Fruit fly (Drosophila melanogaster) whole organism, embryonic: Measurements from ENCODE around the gene CG15143.
A peak's percentile ranks its signal among the peaks of the same experiment; 100 is the strongest.

Source experiments
- Ada2b ChIP-seq: fragments of 200-800 bp; sonication (Bioruptor generic); IDR thresholded peaks from 2 replicates; pipeline ENCODE4 v1.3.6; 2022; ENCODE audit warnings: missing biosample characterization, missing genetic modification characterization
- B-H2 ChIP-seq: fragments of 200-800 bp; sonication (Bioruptor generic); optimal IDR thresholded peaks from 2 replicates; lab custom pipeline; 2018; ENCODE audit warnings: missing biosample characterization, mild to moderate bottlenecking, missing genetic modification characterization
- Blimp-1 ChIP-seq: fragments of 200-800 bp; sonication (Bioruptor generic); optimal IDR thresholded peaks from 3 replicates; lab custom pipeline; 2018; ENCODE audit warnings: missing biosample characterization, missing genetic modification characterization, mild to moderate bottlenecking, moderate library complexity, missing genetic modification reagents
- CG10209 ChIP-seq: fragments of 200-800 bp; sonication (Bioruptor generic); optimal IDR thresholded peaks from 3 replicates; lab custom pipeline; 2017; ENCODE audit warnings: missing biosample characterization, mild to moderate bottlenecking, missing genetic modification characterization, missing genetic modification reagents
- CG10321 ChIP-seq: fragments of 200-800 bp; sonication (Bioruptor generic); IDR thresholded peaks from 2 replicates; pipeline ENCODE4 v1.3.6; 2022; ENCODE audit warnings: missing biosample characterization, missing genetic modification characterization
- CG10565 ChIP-seq: fragments of 200-800 bp; sonication (Bioruptor generic); optimal IDR thresholded peaks from 3 replicates; lab custom pipeline; 2016; ENCODE audit warnings: missing biosample characterization, mild to moderate bottlenecking, missing genetic modification characterization
- CG12104 ChIP-seq: fragments of 200-800 bp; sonication (Bioruptor generic); optimal IDR thresholded peaks from 3 replicates; lab custom pipeline; 2016; ENCODE audit warnings: missing biosample characterization, missing genetic modification characterization
- CG12299 ChIP-seq: fragments of 200-800 bp; sonication (Bioruptor generic); optimal IDR thresholded peaks from 2 replicates; lab custom pipeline; 2018; ENCODE audit warnings: missing biosample characterization, mild to moderate bottlenecking, missing genetic modification characterization
- CG12942 ChIP-seq: fragments of 200-800 bp; sonication (Bioruptor generic); optimal IDR thresholded peaks from 3 replicates; lab custom pipeline; 2016; ENCODE audit warnings: missing biosample characterization, missing genetic modification characterization
- CG13424 ChIP-seq: fragments of 200-800 bp; sonication (Bioruptor generic); optimal IDR thresholded peaks from 2 replicates; lab custom pipeline; 2019; ENCODE audit warnings: missing biosample characterization, mild to moderate bottlenecking, missing genetic modification characterization, moderate library complexity
- CG15514 ChIP-seq: fragments of 200-800 bp; sonication (Bioruptor generic); optimal IDR thresholded peaks from 3 replicates; lab custom pipeline; 2017; ENCODE audit warnings: missing biosample characterization, missing genetic modification characterization, mild to moderate bottlenecking, moderate library complexity, missing genetic modification reagents
- CG2202 ChIP-seq: fragments of 200-800 bp; sonication (Bioruptor generic); optimal IDR thresholded peaks from 2 replicates; lab custom pipeline; 2018; ENCODE audit warnings: missing biosample characterization, mild to moderate bottlenecking, missing genetic modification characterization
- CG3065 ChIP-seq: fragments of 200-800 bp; sonication (Bioruptor generic); optimal IDR thresholded peaks from 2 replicates; lab custom pipeline; 2016; ENCODE audit warnings: missing biosample characterization, missing genetic modification characterization
- CG31441 ChIP-seq: fragments of 200-800 bp; sonication (Bioruptor generic); IDR thresholded peaks from 2 replicates; pipeline ENCODE4 v1.3.6; 2022; ENCODE audit warnings: missing biosample characterization, missing genetic modification characterization
- CG4424 ChIP-seq: fragments of 200-800 bp; sonication (Bioruptor generic); optimal IDR thresholded peaks from 3 replicates; lab custom pipeline; 2016; ENCODE audit warnings: missing biosample characterization, missing genetic modification characterization
- CG7987 ChIP-seq: fragments of 200-800 bp; sonication (Bioruptor generic); optimal IDR thresholded peaks from 2 replicates; lab custom pipeline; 2018; ENCODE audit warnings: missing biosample characterization, mild to moderate bottlenecking, missing genetic modification characterization, moderate library complexity
- CG8290 ChIP-seq, 3 experiments: fragments of 200-800 bp; sonication (Bioruptor generic); optimal IDR thresholded peaks; 2 replicates each; lab custom pipeline; 2016 to 2019; ENCODE audit warnings: missing biosample characterization in 3 of 3, missing genetic modification characterization in 3 of 3, mild to moderate bottlenecking in 2 of 3, moderate library complexity in 1 of 3
- CG8359 ChIP-seq: fragments of 200-800 bp; sonication (Bioruptor generic); optimal IDR thresholded peaks from 2 replicates; lab custom pipeline; 2017; ENCODE audit warnings: missing biosample characterization, mild to moderate bottlenecking, missing genetic modification characterization, borderline replicate concordance
- CG8478 ChIP-seq: fragments of >200 bp; optimal IDR thresholded peaks from 2 replicates; lab custom pipeline; 2018
- CG8924 ChIP-seq: fragments of 200-800 bp; optimal IDR thresholded peaks from 3 replicates; lab custom pipeline; 2019; ENCODE audit warnings: missing biosample characterization, mild to moderate bottlenecking, missing genetic modification characterization, moderate library complexity
- Dfd ChIP-seq, 2 experiments: fragments of >200 bp; optimal IDR thresholded peaks; 2 replicates each; lab custom pipeline; 2017; ENCODE audit warnings: missing biosample characterization in 2 of 2, missing genetic modification characterization in 2 of 2
- Hr39 ChIP-seq: fragments of >200 bp; optimal IDR thresholded peaks from 2 replicates; lab custom pipeline; 2017
- Lpt ChIP-seq: fragments of >200 bp; optimal IDR thresholded peaks from 2 replicates; lab custom pipeline; 2018; ENCODE audit warnings: missing biosample characterization, missing genetic modification characterization
- MESR4 ChIP-seq: fragments of 200-800 bp; sonication (Bioruptor generic); optimal IDR thresholded peaks from 2 replicates; lab custom pipeline; 2018; ENCODE audit warnings: missing biosample characterization, mild to moderate bottlenecking, missing genetic modification characterization, moderate library complexity
- Max ChIP-seq: fragments of 200-800 bp; sonication (Bioruptor generic); optimal IDR thresholded peaks from 2 replicates; lab custom pipeline; 2016; ENCODE audit warnings: missing biosample characterization, mild to moderate bottlenecking, missing genetic modification characterization
- Poxn ChIP-seq: fragments of 200-800 bp; sonication (Bioruptor generic); IDR thresholded peaks from 2 replicates; pipeline ENCODE4 v1.3.6; 2022; ENCODE audit warnings: missing biosample characterization, missing genetic modification characterization
- amos ChIP-seq: fragments of 200-800 bp; sonication (Bioruptor generic); IDR thresholded peaks from 2 replicates; pipeline ENCODE4 v1.3.6; 2022; ENCODE audit warnings: missing biosample characterization, missing genetic modification characterization; ENCODE audit not compliant: partially characterized antibody
- ase ChIP-seq: fragments of 200-800 bp; sonication (Bioruptor generic); IDR thresholded peaks from 3 replicates; pipeline ENCODE4 v1.3.6; 2022; ENCODE audit warnings: missing biosample characterization, missing genetic modification characterization
- az2 ChIP-seq: fragments of 200-800 bp; sonication (Bioruptor generic); optimal IDR thresholded peaks from 3 replicates; lab custom pipeline; 2016; ENCODE audit warnings: missing biosample characterization, missing genetic modification characterization
- bab2 ChIP-seq: fragments of 200-800 bp; sonication (Bioruptor generic); optimal IDR thresholded peaks from 2 replicates; lab custom pipeline; 2016; ENCODE audit warnings: missing biosample characterization, missing genetic modification characterization
- bbx ChIP-seq: fragments of 200-800 bp; sonication (Bioruptor generic); IDR thresholded peaks from 2 replicates; pipeline ENCODE4 v1.3.6; 2022; ENCODE audit warnings: missing biosample characterization, missing genetic modification characterization; ENCODE audit not compliant: partially characterized antibody
- bigmax ChIP-seq: fragments of 200-800 bp; sonication (Bioruptor generic); optimal IDR thresholded peaks from 2 replicates; lab custom pipeline; 2018; ENCODE audit warnings: missing biosample characterization, mild to moderate bottlenecking, missing genetic modification characterization
- corto ChIP-seq: fragments of 200-800 bp; sonication (Bioruptor generic); optimal IDR thresholded peaks from 2 replicates; lab custom pipeline; 2016; ENCODE audit warnings: missing biosample characterization, mild to moderate bottlenecking, missing genetic modification characterization, moderate library complexity
- dati ChIP-seq: fragments of 200-800 bp; sonication (Bioruptor generic); IDR thresholded peaks from 2 replicates; pipeline ENCODE4 v1.3.6; 2022; ENCODE audit warnings: missing biosample characterization, missing genetic modification characterization
- dimm ChIP-seq: fragments of 200-800 bp; sonication (Bioruptor generic); IDR thresholded peaks from 2 replicates; pipeline ENCODE4 v1.3.6; 2022; ENCODE audit warnings: missing biosample characterization, missing genetic modification characterization
- gro ChIP-seq: fragments of 200-800 bp; sonication (Bioruptor generic); optimal IDR thresholded peaks from 2 replicates; lab custom pipeline; 2016; ENCODE audit warnings: missing biosample characterization, missing genetic modification characterization
- hkb ChIP-seq, 2 experiments: fragments of 200-800 bp in 1 of 2; fragments of >200 bp in 1 of 2; sonication (Bioruptor generic) in 1 of 2; IDR thresholded peaks in 1 of 2; optimal IDR thresholded peaks in 1 of 2; 2 replicates each; pipeline versions ENCODE4 v1.3.6 to Lab custom; 2017 to 2022; ENCODE audit warnings: missing biosample characterization in 1 of 2, missing genetic modification characterization in 1 of 2
- insv ChIP-seq, 2 experiments: fragments of 200-800 bp; sonication (Bioruptor generic); optimal IDR thresholded peaks; 3 replicates each; lab custom pipeline; 2016 to 2018; ENCODE audit warnings: missing biosample characterization in 2 of 2, missing genetic modification characterization in 2 of 2
- onecut ChIP-seq: fragments of 200-800 bp; sonication (Bioruptor generic); IDR thresholded peaks from 2 replicates; pipeline ENCODE4 v1.3.6; 2022; ENCODE audit warnings: missing biosample characterization, missing genetic modification characterization
- otp ChIP-seq: fragments of 200-800 bp; sonication (Bioruptor generic); IDR thresholded peaks from 3 replicates; pipeline ENCODE4, ENCODE4 v1.3.6; 2022; ENCODE audit warnings: missing biosample characterization, missing genetic modification characterization
- phol ChIP-seq: fragments of 200-800 bp; sonication (Bioruptor generic); optimal IDR thresholded peaks from 3 replicates; lab custom pipeline; 2018; ENCODE audit warnings: missing biosample characterization, mild to moderate bottlenecking, missing genetic modification characterization, moderate library complexity
- ranshi ChIP-seq: fragments of 200-800 bp; sonication (Bioruptor generic); IDR thresholded peaks from 2 replicates; pipeline ENCODE4 v1.3.6; 2022; ENCODE audit warnings: missing biosample characterization, missing genetic modification characterization
- seq ChIP-seq: fragments of 200-800 bp; sonication (Bioruptor generic); IDR thresholded peaks from 2 replicates; pipeline ENCODE4 v1.3.6; 2022; ENCODE audit warnings: missing biosample characterization, missing genetic modification characterization
- shn ChIP-seq: fragments of 200-800 bp; sonication (Bioruptor generic); optimal IDR thresholded peaks from 3 replicates; lab custom pipeline; 2016; ENCODE audit warnings: missing biosample characterization, missing genetic modification characterization
- ssp ChIP-seq: fragments of 200-800 bp; sonication (Bioruptor generic); IDR thresholded peaks from 2 replicates; pipeline ENCODE4 v1.3.6; 2022; ENCODE audit warnings: missing biosample characterization, missing genetic modification characterization
- stwl ChIP-seq: fragments of 200-800 bp; sonication (Bioruptor generic); optimal IDR thresholded peaks from 3 replicates; lab custom pipeline; 2018; ENCODE audit warnings: missing biosample characterization, mild to moderate bottlenecking, missing genetic modification characterization, moderate library complexity
- sug ChIP-seq: fragments of 200-800 bp; optimal IDR thresholded peaks from 2 replicates; lab custom pipeline; 2019; ENCODE audit warnings: missing biosample characterization, mild to moderate bottlenecking, missing genetic modification characterization, moderate library complexity
- trh ChIP-seq: fragments of 200-800 bp; sonication (Bioruptor generic); optimal IDR thresholded peaks from 2 replicates; lab custom pipeline; 2016; ENCODE audit warnings: missing biosample characterization, missing genetic modification characterization
- twi ChIP-seq: fragments of 200-800 bp; optimal IDR thresholded peaks from 2 replicates; lab custom pipeline; 2019; ENCODE audit warnings: missing biosample characterization, mild to moderate bottlenecking, missing genetic modification characterization, moderate library complexity
- yki ChIP-seq: fragments of >200 bp; optimal IDR thresholded peaks from 3 replicates; lab custom pipeline; 2018

The CG15143 gene

DNA sequence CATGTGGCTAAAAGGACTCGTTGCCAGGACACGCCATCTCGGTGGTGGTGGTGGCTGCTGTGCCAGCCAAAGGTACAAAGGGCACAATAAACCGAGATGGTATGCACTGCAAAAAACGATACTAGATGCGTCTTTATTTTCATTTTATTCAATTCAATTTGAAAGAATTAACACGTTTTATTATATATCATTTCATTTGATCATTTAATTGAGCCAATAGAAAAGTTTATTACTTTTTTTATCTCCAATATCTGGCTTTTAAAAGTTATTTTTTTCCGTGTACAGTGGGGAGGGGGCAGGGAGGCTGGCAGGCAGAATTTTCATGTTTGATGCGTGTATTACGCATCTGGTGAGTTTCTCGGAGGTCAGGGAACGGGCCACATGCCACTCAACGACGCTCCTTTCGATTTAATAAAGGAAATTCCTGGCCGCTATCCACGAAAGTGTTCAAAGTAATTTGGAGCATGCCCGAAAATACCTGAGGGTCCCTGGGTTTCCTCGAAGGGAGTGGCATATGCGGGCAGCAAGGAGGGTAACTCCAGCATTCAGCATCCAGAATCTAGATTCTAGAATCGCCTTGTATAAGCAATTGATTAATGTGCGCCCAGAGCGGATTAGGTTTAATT, 10.1 kb downstream of the CG15143 start (continued):
- TF ChIP-seq ase, result peak; percentile 83
- TF ChIP-seq CG3065, result peak; percentile 26
- TF ChIP-seq az2 (GFP tag; lab: Kevin White, UChicago), result peak; percentile 80
- TF ChIP-seq Lpt, result no peak
- peak; percentile 84 for TF ChIP-seq onecut (GFP tag; lab: Robert Waterston, UW)
- TF ChIP-seq CG31441 (GFP tag; lab: Robert Waterston, UW), result peak; percentile 92
- TF ChIP-seq Hr39 (lab: Kevin White, UChicago), result no peak
- TF ChIP-seq yki (lab: Kevin White, UChicago), result no peak
- peak; percentile 90 for TF ChIP-seq CG4424 (GFP tag; lab: Kevin White, UChicago)
- TF ChIP-seq shn (GFP tag; lab: Kevin White, UChicago), result peak; percentile 43
- TF ChIP-seq twi (tag; lab: Kevin White, UChicago), result peak; percentile 86
- TF ChIP-seq otp (GFP tag; lab: Robert Waterston, UW), result peak; percentile 77
- peak; percentile 93 for TF ChIP-seq CG8924 (tag; lab: Kevin White, UChicago)
- peak; percentile 35; the same call in 1 of the 2 replicates for TF ChIP-seq Poxn (GFP tag; lab: Robert Waterston, UW)
- peak; percentile 70 for TF ChIP-seq dimm (GFP tag; lab: Robert Waterston, UW)
- no peak for TF ChIP-seq B-H2 (GFP tag; lab: Kevin White, UChicago)
- peak; percentile 94 for TF ChIP-seq CG13424 (tag; lab: Kevin White, UChicago)
- peak; percentile 66 for TF ChIP-seq CG12104 (GFP tag; lab: Kevin White, UChicago)
- peak; percentile 90 for TF ChIP-seq Blimp-1 (GFP tag; lab: Kevin White, UChicago)
- no peak for TF ChIP-seq CG8290 (GFP tag; optimal IDR thresholded peaks at IDR 0.05; lab: Kevin White, UChicago)
- peak in 1 of 2 experiments; percentile 28 for TF ChIP-seq CG8290 (tag; optimal IDR thresholded peaks at IDR 0.05; lab: Kevin White, UChicago)
- TF ChIP-seq CG15514, result peak; percentile 69
- TF ChIP-seq MESR4 (GFP tag; lab: Kevin White, UChicago), result peak; percentile 4
- TF ChIP-seq trh, result peak; percentile 2
- TF ChIP-seq sug (tag; lab: Kevin White, UChicago), result no peak
- peak; percentile 73 for TF ChIP-seq CG8359 (GFP tag; lab: Kevin White, UChicago)
- TF ChIP-seq amos (GFP tag; lab: Robert Waterston, UW), result no peak
- TF ChIP-seq insv (GFP tag; optimal IDR thresholded peaks at IDR 0.05; lab: Kevin White, UChicago), result peak in 1 of 2 experiments; percentile 48
- peak; percentile 79 for TF ChIP-seq seq (GFP tag; lab: Robert Waterston, UW)
- TF ChIP-seq hkb (optimal IDR thresholded peaks at IDR 0.05; lab: Kevin White, UChicago), result no peak
- peak; percentile 89 for TF ChIP-seq hkb (GFP tag; IDR thresholded peaks at IDR 0.05; lab: Robert Waterston, UW)
- TF ChIP-seq Dfd (GFP tag; optimal IDR thresholded peaks at IDR 0.05; lab: Kevin White, UChicago), result no peak
- peak; percentile 75 for TF ChIP-seq CG12942 (GFP tag; lab: Kevin White, UChicago)
- TF ChIP-seq ssp (GFP tag; lab: Robert Waterston, UW), result peak; percentile 72
- peak; percentile 63 for TF ChIP-seq Max (GFP tag; lab: Kevin White, UChicago)
- TF ChIP-seq ranshi, result peak; percentile 88
- peak; percentile 85 for TF ChIP-seq CG2202 (tag; lab: Kevin White, UChicago)
- TF ChIP-seq bbx (GFP tag; lab: Robert Waterston, UW), result no peak
- TF ChIP-seq phol (tag; lab: Kevin White, UChicago), result peak; percentile 92
- TF ChIP-seq dati (GFP tag; lab: Robert Waterston, UW), result no peak; the same call in 1 of the 2 replicates
- TF ChIP-seq CG7987, result peak; percentile 46
- peak; percentile 51 for TF ChIP-seq stwl (tag; lab: Kevin White, UChicago)
- peak; percentile 86 for TF ChIP-seq Ada2b (GFP tag; lab: Robert Waterston, UW)
- TF ChIP-seq CG12299 (tag; lab: Kevin White, UChicago), result peak; percentile 85
- peak; percentile 80 for TF ChIP-seq bab2 (GFP tag; lab: Kevin White, UChicago)
- peak; percentile 17 for TF ChIP-seq CG10565 (GFP tag; lab: Kevin White, UChicago)
- no peak for TF ChIP-seq bigmax (GFP tag; lab: Kevin White, UChicago)
- TF ChIP-seq CG10321 (GFP tag; lab: Robert Waterston, UW), result peak; percentile 67
- TF ChIP-seq CG8478 (lab: Kevin White, UChicago), result no peak
- peak; percentile 84 for TF ChIP-seq CG10209 (GFP tag; lab: Kevin White, UChicago)
- no peak for TF ChIP-seq gro
- TF ChIP-seq corto (GFP tag; lab: Kevin White, UChicago), result peak; percentile 4
